Worm (Caenorhabditis elegans) whole organism, L2 larva: ENCODE measurements around the gene srbc-71.

ENCODE experiments used
- ZK546.5 ChIP-seq: sonication (generic microtip); optimal IDR thresholded peaks from 2 replicates; lab custom pipeline; 2017; ENCODE audit warnings: missing biosample characterization, missing genetic modification characterization
- crh-2 ChIP-seq: sonication (generic microtip); optimal IDR thresholded peaks from 2 replicates; lab custom pipeline; 2017; ENCODE audit warnings: missing biosample characterization, missing genetic modification characterization
- dmd-4 ChIP-seq: sonication (generic microtip); optimal IDR thresholded peaks from 2 replicates; lab custom pipeline; 2017; ENCODE audit warnings: missing biosample characterization, missing genetic modification characterization
- lin-39 ChIP-seq: fragments of 150-350 bp; optimal IDR thresholded peaks from 2 replicates; lab custom pipeline; 2014; ENCODE audit warnings: missing biosample characterization, missing genetic modification reagents, missing genetic modification characterization
- snpc-4 ChIP-seq: fragments of 150-350 bp; optimal IDR thresholded peaks from 2 replicates; lab custom pipeline; 2014; ENCODE audit warnings: missing biosample characterization, missing genetic modification characterization

ce11 chrIV:4269308-4269707 is 43.6 kb upstream of the srbc-71 start, which contains the start of gene F36A4.3:
- TF ChIP-seq dmd-4 (tag; lab: Kevin White, UChicago), result no peak
- no peak for TF ChIP-seq lin-39 (tag; lab: Kevin White, UChicago)
- no peak for TF ChIP-seq crh-2
- no peak for TF ChIP-seq snpc-4 (tag; lab: Kevin White, UChicago)
- TF ChIP-seq ZK546.5, result no peak
